Worm (Caenorhabditis elegans) whole organism, L2 larva: ENCODE data around the gene herd-1.

ENCODE experiments used
- mbf-1 ChIP-seq: sonication (generic microtip); optimal IDR thresholded peaks from 2 replicates; lab custom pipeline; 2017; ENCODE audit warnings: missing biosample characterization, missing genetic modification characterization
- nhr-129 ChIP-seq: fragments of 150-350 bp; optimal IDR thresholded peaks from 2 replicates; lab custom pipeline; 2014; ENCODE audit warnings: missing biosample characterization, missing genetic modification characterization
- snpc-4 ChIP-seq: fragments of 150-350 bp; optimal IDR thresholded peaks from 2 replicates; lab custom pipeline; 2014; ENCODE audit warnings: missing biosample characterization, missing genetic modification characterization

- TF ChIP-seq snpc-4 (tag; lab: Kevin White, UChicago) (no peak), nhr-129 (tag; lab: Kevin White, UChicago) (no peak), mbf-1 (tag; lab: Kevin White, UChicago) (no peak)
Measured at ce11 chrIII:12495594-12496096, 693 bp upstream of the herd-1 start, which contains the start of the genes Y111B2A.1 and Y111B2A.2.
